Fruit fly (Drosophila melanogaster): ENCODE measurements around the gene Pdf.

- TF ChIP-seq Dll (optimal IDR thresholded peaks at IDR 0.05), result no peak
- TF ChIP-seq pan (optimal IDR thresholded peaks at IDR 0.05), result no peak
- TF ChIP-seq psq (optimal IDR thresholded peaks at IDR 0.05), result no peak
- no peak for TF ChIP-seq EcR (GFP tag; optimal IDR thresholded peaks at IDR 0.05)
- TF ChIP-seq usp (GFP tag; optimal IDR thresholded peaks at IDR 0.05), result no peak
- no peak for TF ChIP-seq CG8478 (optimal IDR thresholded peaks at IDR 0.05)
These were observed 2.0 kb upstream of the Pdf start, which contains the start of gene CG14238 for dm6 chr3R:26457949-26458348.

Measured in whole organism.